Worm (Caenorhabditis elegans): Measurements from ENCODE around the gene lhpp-1.
"Not testable (repeated sequence)": the region's sequence is repeated elsewhere in the genome, so short reads cannot be mapped to it uniquely, and the experiment has no call there.

lhpp-1 gene

DNA sequence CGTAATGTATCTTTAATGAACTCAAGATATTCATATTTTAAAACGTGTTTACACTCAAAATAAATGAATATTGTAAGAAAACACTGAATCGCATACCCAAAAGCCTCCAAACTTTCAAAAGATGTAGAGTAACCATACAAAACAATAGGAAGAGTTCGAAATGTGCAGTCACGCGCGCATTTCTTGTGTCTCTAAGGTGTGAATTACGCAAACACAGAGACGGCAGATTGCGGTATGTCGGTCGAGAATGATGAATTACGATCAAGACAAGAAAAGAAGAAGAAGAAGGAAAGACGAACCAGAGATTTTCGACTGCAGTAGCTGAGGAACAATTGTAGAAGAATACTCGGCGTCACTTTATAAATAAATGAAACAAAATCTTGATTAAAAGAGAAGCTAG lies at the start of gene lhpp-1:
Gene lhpp-1 (minus strand): TSS at position 354 of the 400 bp plus-strand sequence.
- no peak for TF ChIP-seq unc-62 (GFP tag; optimal IDR thresholded peaks at IDR 0.05)

DNA sequence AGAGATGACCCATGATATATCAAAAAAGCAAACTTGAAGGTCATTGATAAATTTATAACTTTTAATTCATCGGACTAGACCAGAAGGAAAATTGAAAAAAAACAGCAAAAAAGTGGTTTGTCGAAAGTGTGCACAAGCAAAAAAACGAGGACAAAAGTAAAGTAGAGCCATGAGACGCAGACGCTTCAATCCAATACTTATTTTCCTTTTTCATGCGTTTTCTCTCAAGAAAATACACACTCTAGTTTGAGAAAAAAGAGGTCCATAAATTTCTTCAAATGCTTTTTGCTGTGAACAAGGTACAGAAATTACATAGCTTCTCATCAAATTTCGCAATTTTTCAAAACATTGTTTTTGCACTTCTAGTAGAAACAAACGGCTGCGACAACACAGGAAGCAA lies 49.6 kb upstream of the lhpp-1 start:
- TF ChIP-seq unc-62 (GFP tag; optimal IDR thresholded peaks at IDR 0.05) = no peak

DNA sequence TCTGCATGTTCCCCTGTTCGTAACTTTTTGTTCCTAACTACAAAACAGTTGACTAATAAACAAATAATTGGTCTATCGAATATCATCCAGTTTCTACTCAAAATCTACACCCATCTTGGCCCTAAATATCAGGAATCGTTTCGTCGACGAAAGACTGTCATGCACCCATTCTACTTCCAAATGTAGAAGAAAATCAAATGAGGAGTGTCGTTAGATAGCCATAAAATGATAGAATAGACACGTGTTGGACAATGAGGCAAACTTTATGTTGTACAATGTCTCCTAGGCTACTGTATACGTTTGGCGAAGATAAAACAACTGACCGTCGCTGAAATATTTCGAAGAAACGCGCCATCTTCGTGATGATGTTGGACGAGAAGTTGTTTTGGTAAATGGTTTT lies 48.4 kb upstream of the lhpp-1 start:
- TF ChIP-seq unc-62 (GFP tag; optimal IDR thresholded peaks at IDR 0.05) = no peak

DNA sequence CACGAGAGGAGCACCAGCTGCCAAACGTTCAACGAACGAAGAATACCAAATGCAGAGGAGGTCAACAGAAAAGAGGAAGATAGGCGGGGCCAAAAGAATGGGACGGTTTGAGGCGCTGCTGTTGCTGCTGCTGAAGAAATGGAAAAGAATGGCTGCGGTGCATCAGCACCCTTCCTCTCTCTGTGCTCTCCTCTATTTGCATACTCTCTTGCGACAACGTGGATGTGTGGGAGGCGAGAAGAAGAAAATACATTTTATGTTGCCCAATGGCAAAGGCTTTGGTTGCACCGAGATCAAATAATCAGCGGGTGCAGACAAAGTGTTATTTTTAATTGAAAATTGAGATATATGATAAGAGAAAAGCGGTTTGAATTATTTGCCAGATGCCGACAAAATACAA lies 46.8 kb upstream of the lhpp-1 start:
- no peak for TF ChIP-seq unc-62 (GFP tag; optimal IDR thresholded peaks at IDR 0.05)

DNA sequence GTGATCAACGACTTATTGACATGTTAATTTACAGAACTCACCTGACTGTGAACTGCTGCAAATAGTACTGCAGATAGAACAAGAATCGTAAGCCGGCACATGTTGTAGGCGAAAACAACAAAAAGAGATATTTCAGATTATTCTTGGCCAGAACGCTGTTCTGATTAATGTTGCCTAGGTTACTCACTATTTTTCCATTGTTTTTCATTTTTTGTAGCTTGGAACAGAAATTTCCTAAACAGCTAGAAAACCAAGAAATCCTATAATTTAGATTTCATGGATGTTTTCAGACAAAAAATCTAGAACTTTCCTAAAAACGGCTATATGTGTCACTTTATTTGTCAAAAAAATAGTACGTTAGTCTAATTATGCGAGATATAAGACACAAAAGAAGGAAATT lies 42.9 kb upstream of the lhpp-1 start, which contains the start of gene C27A7.9:
Gene C27A7.9 (minus strand): TSS at position 101 of the 400 bp plus-strand sequence.
- TF ChIP-seq unc-62 (GFP tag; optimal IDR thresholded peaks at IDR 0.05) = no peak

DNA sequence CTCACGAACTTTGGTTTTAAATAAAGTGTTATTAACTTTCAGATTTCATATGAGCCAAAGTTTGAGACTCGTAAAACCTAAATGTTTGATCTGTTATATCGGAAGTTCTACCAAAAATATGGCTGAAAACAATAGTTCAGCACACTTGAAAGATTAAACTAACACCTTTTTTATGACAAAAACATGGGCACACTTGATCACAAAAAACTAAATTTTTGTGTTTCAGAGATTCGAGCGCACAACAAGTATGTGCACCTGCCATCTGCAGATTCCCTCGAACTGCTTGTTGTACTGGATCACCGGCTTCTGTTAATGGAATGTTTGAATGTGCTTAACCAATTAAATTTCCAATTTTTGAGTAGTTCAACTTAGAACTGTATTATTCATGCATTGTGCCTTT lies 42.2 kb upstream of the lhpp-1 start:
- TF ChIP-seq unc-62 (GFP tag; optimal IDR thresholded peaks at IDR 0.05) = no peak

DNA sequence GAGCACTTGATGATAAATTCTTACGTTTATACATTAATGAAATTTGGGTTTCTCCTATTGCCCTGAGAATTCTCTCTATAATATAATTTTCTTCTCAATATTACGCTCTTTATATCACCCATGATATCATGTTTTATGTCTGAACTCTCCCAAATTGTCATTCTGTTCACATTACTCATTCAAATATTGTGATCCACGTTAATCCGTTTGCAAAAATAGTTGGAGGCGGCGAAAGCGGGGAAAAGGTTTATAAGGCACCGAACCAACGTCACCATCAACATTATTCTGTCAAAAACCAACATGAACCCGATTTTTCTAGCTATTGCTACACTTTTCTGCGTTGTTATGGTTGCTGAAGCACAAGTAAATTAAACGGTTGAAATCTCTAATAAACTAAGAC lies 41.3 kb upstream of the lhpp-1 start, which contains the start of gene C27A7.8:
Gene C27A7.8 (plus strand): TSS at position 301 of the 400 bp plus-strand sequence.
- TF ChIP-seq unc-62 (GFP tag; optimal IDR thresholded peaks at IDR 0.05) = no peak

DNA sequence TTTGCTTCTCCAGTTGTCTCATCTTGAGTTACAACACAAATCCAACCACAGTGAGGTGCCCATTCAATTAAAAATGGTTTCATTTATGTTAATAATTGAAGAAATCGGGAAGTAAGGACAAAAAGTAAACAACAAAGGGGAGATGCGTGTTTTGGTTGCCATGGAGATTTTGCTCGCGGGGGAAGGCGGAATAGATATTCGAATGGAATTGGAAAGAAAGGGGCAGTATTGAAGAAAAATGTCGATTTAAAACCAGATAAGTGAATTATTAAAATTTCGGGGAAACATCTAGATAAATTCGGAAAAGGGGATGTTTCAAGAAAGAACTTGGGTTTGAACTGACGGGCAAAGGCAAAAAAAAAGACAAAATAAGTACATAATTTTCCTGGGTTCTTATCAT lies 39.0 kb upstream of the lhpp-1 start, which contains the start of gene che-11:
Gene che-11 (minus strand): TSS at position 101 of the 400 bp plus-strand sequence.
- TF ChIP-seq unc-62 (GFP tag; optimal IDR thresholded peaks at IDR 0.05) = no peak

DNA sequence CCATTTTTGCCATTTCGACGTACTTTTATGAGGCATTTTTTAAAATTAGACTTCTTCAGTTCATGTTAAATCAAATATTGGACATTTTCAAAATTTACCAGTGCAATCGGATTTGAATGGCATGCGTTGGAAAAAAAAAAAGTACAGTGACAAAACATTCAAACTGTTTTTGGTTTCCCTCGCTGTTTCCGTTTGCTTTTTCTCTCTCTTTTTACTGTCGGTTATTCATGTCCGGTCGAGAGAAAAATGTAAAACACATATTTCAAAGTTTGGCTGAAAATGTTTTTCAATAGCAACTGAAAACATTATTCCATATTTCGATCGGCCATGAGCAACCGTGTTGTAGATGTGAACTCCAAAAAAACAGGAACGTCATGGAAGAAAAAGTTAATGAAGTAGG lies 29.0 kb upstream of the lhpp-1 start, which contains the start of gene C27A7.3:
Gene C27A7.3 (plus strand): TSS at position 301 of the 400 bp plus-strand sequence.
- no peak for TF ChIP-seq unc-62 (GFP tag; optimal IDR thresholded peaks at IDR 0.05)

DNA sequence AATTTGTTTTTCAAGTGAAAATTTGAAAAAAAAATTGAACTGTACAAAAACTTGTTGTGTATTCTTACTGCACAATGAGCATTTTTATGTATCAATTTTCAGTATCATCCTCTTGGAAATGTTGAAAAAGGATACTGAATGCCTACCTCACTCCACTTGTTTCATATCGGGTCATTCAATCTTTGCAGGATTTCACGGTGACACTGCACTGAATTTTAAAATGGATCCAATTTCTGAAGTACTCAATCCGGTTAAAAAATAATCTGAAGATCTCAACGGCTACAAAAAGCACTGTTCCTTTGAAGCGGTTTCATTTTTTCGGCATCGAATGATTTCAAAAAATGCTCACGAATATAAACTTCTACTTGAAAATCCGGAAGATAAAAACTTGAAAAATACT lies 26.3 kb upstream of the lhpp-1 start:
- no peak for TF ChIP-seq unc-62 (GFP tag; optimal IDR thresholded peaks at IDR 0.05)

DNA sequence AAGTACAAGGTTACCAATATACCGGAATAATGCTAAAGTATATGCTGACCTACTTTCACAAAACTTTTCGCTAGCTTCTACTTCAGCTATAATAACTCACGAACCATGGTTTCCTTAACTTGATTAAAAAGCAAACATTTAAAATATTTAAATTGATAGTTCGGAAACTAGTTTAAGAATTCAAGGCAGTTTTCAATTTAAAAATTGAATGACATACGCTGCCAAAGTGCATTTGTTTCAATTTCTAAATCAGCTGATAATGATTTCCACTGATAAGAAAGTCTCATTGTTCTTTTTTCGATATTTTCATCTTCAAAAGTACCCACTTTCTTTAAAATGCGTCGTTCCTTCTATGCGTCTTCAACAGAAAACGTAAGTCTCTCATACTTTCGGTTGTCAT lies 19.6 kb upstream of the lhpp-1 start, which contains the start of gene enpp-1:
Gene enpp-1 (plus strand): TSS at position 301 of the 400 bp plus-strand sequence.
- not testable (repeated sequence) for TF ChIP-seq unc-62 (GFP tag; optimal IDR thresholded peaks at IDR 0.05)

DNA sequence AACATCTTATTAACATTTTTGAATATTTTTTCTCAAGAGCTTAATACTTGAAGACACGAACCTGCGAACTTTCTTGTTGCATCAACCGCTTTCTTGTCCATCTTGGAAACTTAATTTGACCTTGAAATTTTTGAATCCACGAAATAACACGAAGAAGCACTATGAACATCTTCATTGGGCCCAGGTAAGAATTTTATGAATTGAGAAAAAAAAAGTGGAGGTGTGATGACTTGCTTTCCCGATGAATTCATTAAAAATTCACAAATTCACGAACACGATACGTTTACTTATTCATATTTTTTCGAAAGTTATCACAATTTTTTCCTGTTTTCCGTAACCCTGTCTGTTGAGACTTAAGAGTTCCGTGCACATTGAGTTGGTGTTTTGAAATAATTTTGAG lies 19.1 kb upstream of the lhpp-1 start, which contains the start of gene C27A7.6:
Gene C27A7.6 (minus strand): TSS at position 101 of the 400 bp plus-strand sequence.
- not testable (repeated sequence) for TF ChIP-seq unc-62 (GFP tag; optimal IDR thresholded peaks at IDR 0.05)

DNA sequence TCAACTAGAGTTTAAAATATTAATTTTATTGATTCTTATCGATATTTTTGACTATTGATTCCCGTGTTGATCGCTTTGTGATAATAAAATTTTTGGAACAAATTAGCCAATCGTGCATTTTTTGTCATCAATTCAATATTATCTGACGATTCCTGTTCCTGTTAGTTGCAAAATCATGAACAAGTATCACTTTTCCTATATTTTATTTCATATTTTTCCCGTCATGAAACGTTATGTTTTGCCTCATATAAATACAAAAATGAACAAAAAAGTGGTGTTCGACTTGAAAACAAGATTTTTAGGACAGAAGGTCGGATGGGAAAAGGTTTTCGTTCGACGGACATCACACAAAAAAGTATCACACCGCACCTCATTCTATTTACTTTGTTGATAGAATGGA lies 9.7 kb upstream of the lhpp-1 start, which contains the start of gene C13C4.6:
Gene C13C4.6 (plus strand): TSS at position 301 of the 400 bp plus-strand sequence.
- TF ChIP-seq unc-62 (GFP tag; optimal IDR thresholded peaks at IDR 0.05) = no peak

DNA sequence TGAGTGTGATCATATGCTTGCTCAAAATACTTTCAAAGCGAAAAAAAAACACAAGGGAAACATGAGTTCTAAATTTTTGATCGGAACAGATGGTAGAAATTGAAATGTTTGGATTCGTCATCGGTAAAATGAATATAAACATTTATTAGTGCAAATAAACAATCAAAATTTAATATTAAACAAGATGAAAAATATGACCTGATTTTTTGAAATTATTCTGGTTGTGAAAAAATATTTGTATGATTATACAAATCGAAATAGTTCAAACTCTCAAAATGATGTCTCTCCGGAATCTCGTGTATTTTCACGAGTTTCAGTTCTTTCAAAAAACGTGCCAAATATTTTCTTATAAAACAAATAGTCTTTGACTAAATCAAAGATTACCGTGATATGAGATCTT lies 8.8 kb upstream of the lhpp-1 start, which contains the start of gene C13C4.7:
Gene C13C4.7 (minus strand): TSS at position 101 of the 400 bp plus-strand sequence.
- no peak for TF ChIP-seq unc-62 (GFP tag; optimal IDR thresholded peaks at IDR 0.05)

DNA sequence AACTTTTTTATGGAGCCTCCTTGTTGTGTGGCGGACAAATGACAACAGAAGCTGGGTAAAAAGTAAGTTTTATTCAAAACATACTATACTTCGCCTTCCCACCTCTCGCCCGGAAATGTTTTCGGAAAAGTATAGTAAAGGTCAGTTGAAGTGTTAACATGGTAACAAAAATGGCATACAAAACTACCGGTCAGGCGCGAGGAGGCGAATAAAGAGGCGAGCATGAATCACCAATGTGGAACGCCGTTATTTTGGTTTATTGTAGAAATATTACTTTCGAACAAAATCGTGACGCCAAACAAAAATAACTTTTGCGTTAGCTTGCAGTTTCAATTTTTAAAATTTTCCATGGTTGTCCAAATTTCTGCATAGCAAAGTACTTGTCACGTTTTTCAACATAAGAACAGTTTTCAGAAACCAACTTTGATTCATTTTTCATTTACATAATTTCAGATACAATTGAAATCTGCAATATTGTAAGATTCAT lies 6.0 kb upstream of the lhpp-1 start, which contains the start of gene C13C4.8:
Gene C13C4.8 (plus strand): TSS at position 437 of the 487 bp plus-strand sequence.
- no peak for TF ChIP-seq unc-62 (GFP tag; optimal IDR thresholded peaks at IDR 0.05)

DNA sequence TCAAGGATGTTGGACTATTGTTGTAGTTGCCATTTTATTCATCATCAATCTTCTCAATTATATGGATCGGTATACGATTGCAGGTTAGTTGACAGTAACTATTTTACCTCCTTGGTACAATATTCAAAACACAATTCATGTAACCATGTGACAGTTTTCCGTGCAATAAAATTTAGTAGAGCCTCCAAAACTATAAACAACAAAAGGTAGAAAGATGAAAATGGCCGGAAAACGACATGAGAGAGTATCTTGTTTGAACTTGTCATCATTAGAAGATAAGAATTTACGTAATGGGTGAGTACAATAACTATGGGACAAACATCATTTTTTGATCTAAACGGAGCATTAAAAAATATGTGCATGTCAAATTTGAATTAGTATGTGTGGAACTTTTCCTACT lies 3.5 kb upstream of the lhpp-1 start:
- no peak for TF ChIP-seq unc-62 (GFP tag; optimal IDR thresholded peaks at IDR 0.05)

DNA sequence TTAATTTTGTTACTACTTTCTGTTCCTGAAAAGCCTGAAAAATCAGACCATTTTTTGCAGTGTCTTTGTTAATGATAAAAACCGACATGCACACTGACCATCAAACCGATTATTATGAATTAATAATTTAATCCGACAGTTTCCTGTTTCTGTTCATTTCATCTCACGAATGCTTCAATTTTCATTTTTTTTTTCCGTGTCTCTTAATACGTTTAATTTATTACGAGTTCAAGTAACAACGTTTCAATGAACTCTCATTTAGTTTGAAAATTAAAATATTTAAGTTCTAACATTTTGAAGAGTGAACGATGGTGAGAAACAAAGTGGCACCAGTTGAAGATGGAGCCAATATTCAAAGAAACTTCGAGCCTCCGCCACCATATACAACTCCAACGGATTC lies 3.1 kb upstream of the lhpp-1 start, which contains the start of gene spin-1:
Gene spin-1 (plus strand): TSS at position 301 of the 400 bp plus-strand sequence.
- no peak for TF ChIP-seq unc-62 (GFP tag; optimal IDR thresholded peaks at IDR 0.05)
